Worm (Caenorhabditis elegans): ENCODE results near the gene Y44F5A.1.

DNA sequence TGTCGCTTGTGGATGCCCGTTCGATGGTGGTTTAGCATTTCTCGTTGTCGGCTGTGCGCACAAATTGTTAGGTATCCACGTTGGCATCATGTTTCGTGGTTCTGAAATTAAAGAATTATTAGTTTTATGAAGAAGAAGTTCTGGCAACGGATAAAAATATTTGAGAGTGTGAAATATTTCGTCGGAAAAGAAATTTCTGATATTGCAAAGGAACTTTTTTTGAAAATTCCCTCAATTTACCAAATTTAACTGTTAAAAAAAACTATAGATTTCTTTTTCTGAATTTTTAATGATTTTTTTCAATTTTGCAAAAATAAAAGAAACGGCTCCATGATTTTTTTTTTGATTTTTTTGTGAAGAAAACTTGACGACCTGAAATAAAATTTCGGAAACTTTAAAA lies 19.5 kb downstream of the Y44F5A.1 start, which contains the start of gene mpk-1:
- TF ChIP-seq dao-5 (tag; optimal IDR thresholded peaks at IDR 0.05) = no peak
- no peak for TF ChIP-seq him-1 (tag; optimal IDR thresholded peaks at IDR 0.05)
- TF ChIP-seq W03F9.2 (tag; optimal IDR thresholded peaks at IDR 0.05) = no peak

Measured in whole organism, L4/young adult.